Worm (Caenorhabditis elegans) whole organism, young adult: ENCODE measurements around the gene srz-29.

Experiments
- F52B5.7 ChIP-seq: sonication (generic microtip); optimal IDR thresholded peaks from 2 replicates; lab custom pipeline; 2016; ENCODE audit warnings: mild to moderate bottlenecking, missing genetic modification characterization, missing compliant biosample characterization
- Y56A3A.18 ChIP-seq: fragments of 200-800 bp; sonication (Bioruptor generic); IDR thresholded peaks from 2 replicates; pipeline ENCODE4 v1.3.6; 2022; ENCODE audit warnings: missing genetic modification reagents, missing genetic modification characterization, missing compliant biosample characterization
- Y79H2A.3 ChIP-seq: fragments of 200-800 bp; sonication (Bioruptor generic); conservative IDR thresholded peaks from 2 replicates; pipeline ENCODE4 v1.3.6; 2022; ENCODE audit warnings: missing genetic modification reagents, missing genetic modification characterization, missing compliant biosample characterization
- ama-1 ChIP-seq, 3 experiments: fragments of 150-350 bp in 1 of 3; sonication (generic microtip) in 2 of 3; optimal IDR thresholded peaks; 2 replicates each; lab custom pipeline; 2014 to 2018; ENCODE audit warnings: missing biosample characterization in 2 of 3, missing genetic modification characterization in 2 of 3, missing genetic modification reagents in 2 of 3
- aptf-2 ChIP-seq: fragments of 200-800 bp; sonication (Bioruptor generic); conservative IDR thresholded peaks from 2 replicates; pipeline ENCODE4 v1.3.6; 2022; ENCODE audit warnings: missing genetic modification reagents, missing genetic modification characterization, missing compliant biosample characterization
- atf-7 ChIP-seq: sonication (generic microtip); optimal IDR thresholded peaks from 2 replicates; lab custom pipeline; 2017; ENCODE audit warnings: mild to moderate bottlenecking, missing genetic modification characterization, missing compliant biosample characterization
- bed-2 ChIP-seq: fragments of 200-800 bp; sonication (Bioruptor generic); IDR thresholded peaks from 2 replicates; pipeline ENCODE4 v1.3.6; 2022; ENCODE audit warnings: missing genetic modification reagents, missing genetic modification characterization, missing compliant biosample characterization
- ceh-27 ChIP-seq: fragments of 200-800 bp; sonication (Bioruptor generic); optimal IDR thresholded peaks from 2 replicates; lab custom pipeline; 2018; ENCODE audit warnings: mild to moderate bottlenecking, missing genetic modification characterization, moderate library complexity, missing compliant biosample characterization
- pha-4 ChIP-seq: fragments of 150-350 bp; sonication (generic microtip); optimal IDR thresholded peaks from 2 replicates; lab custom pipeline; 2014; ENCODE audit warnings: missing biosample characterization, missing genetic modification reagents, missing genetic modification characterization
- rcor-1 ChIP-seq: fragments of 200-800 bp; sonication (Bioruptor generic); IDR thresholded peaks from 2 replicates; pipeline ENCODE4 v1.3.6; 2022; ENCODE audit warnings: missing genetic modification reagents, missing genetic modification characterization, missing compliant biosample characterization
- unc-130 ChIP-seq: sonication (generic microtip); optimal IDR thresholded peaks from 2 replicates; lab custom pipeline; 2016; ENCODE audit warnings: missing genetic modification reagents, missing genetic modification characterization, missing compliant biosample characterization
- unc-62 ChIP-seq: fragments of 150-350 bp; optimal IDR thresholded peaks from 2 replicates; lab custom pipeline; 2014; ENCODE audit warnings: missing biosample characterization, missing genetic modification reagents, missing genetic modification characterization

- TF ChIP-seq ceh-27 (GFP tag; lab: Kevin White, UChicago) (no peak), bed-2 (GFP tag; lab: Robert Waterston, UW) (no peak), pha-4 (tag; lab: Kevin White, UChicago) (no peak), atf-7 (no peak), unc-130 (GFP tag; lab: Kevin White, UChicago) (no peak), ama-1 (optimal IDR thresholded peaks at IDR 0.05; lab: Kevin White, UChicago) (no peak), ama-1 (GFP tag; optimal IDR thresholded peaks at IDR 0.05; lab: Kevin White, UChicago) (no peak), F52B5.7 (tag; lab: Kevin White, UChicago) (no peak), rcor-1 (peak; percentile 22; the same call in 1 of the 2 replicates), aptf-2 (no peak), Y79H2A.3 (GFP tag; lab: Robert Waterston, UW) (no peak), unc-62 (GFP tag; lab: Kevin White, UChicago) (no peak), Y56A3A.18 (no peak)
Observed at ce11 chrIV:13601428-13601827, 44.3 kb downstream of the srz-29 start.
